Fruit fly (Drosophila melanogaster) whole organism, embryonic: ENCODE measurements around the gene gammaCOP.

Experiments
- Asciz ChIP-seq: fragments of 200-800 bp; sonication (Bioruptor generic); optimal IDR thresholded peaks from 2 replicates; lab custom pipeline; 2017; ENCODE audit warnings: missing biosample characterization, mild to moderate bottlenecking, missing genetic modification characterization, missing genetic modification reagents
- Bgb ChIP-seq: fragments of 200-800 bp; sonication (Bioruptor generic); IDR thresholded peaks from 2 replicates; pipeline ENCODE4 v1.3.6; 2022; ENCODE audit warnings: missing biosample characterization, missing genetic modification characterization; ENCODE audit not compliant: partially characterized antibody
- CG11695 ChIP-seq: fragments of 200-800 bp; sonication (Bioruptor generic); IDR thresholded peaks from 3 replicates; pipeline ENCODE4 v1.3.6; 2022; ENCODE audit warnings: missing biosample characterization, missing genetic modification characterization
- CG13624 ChIP-seq: fragments of 200-800 bp; sonication (Bioruptor generic); optimal IDR thresholded peaks from 2 replicates; lab custom pipeline; 2016; ENCODE audit warnings: missing biosample characterization, missing genetic modification characterization
- CG13894 ChIP-seq: fragments of 200-800 bp; sonication (Bioruptor generic); optimal IDR thresholded peaks from 3 replicates; lab custom pipeline; 2018; ENCODE audit warnings: missing biosample characterization, mild to moderate bottlenecking, missing genetic modification characterization, moderate library complexity
- CG17385 ChIP-seq: fragments of 200-800 bp; sonication (Bioruptor generic); optimal IDR thresholded peaks from 3 replicates; lab custom pipeline; 2018; ENCODE audit warnings: missing biosample characterization, mild to moderate bottlenecking, missing genetic modification characterization
- CG17568 ChIP-seq: fragments of 200-800 bp; sonication (Bioruptor generic); optimal IDR thresholded peaks from 2 replicates; lab custom pipeline; 2018; ENCODE audit warnings: missing biosample characterization, mild to moderate bottlenecking, missing genetic modification characterization, moderate library complexity
- CG2116 ChIP-seq: fragments of 200-800 bp; sonication (Bioruptor generic); optimal IDR thresholded peaks from 3 replicates; lab custom pipeline; 2018; ENCODE audit warnings: missing biosample characterization, mild to moderate bottlenecking, missing genetic modification characterization
- CG2678 ChIP-seq: fragments of 200-800 bp; sonication (Bioruptor generic); optimal IDR thresholded peaks from 3 replicates; lab custom pipeline; 2019; ENCODE audit warnings: missing biosample characterization, mild to moderate bottlenecking, missing genetic modification characterization, moderate library complexity
- CG3065 ChIP-seq: fragments of 200-800 bp; sonication (Bioruptor generic); optimal IDR thresholded peaks from 2 replicates; lab custom pipeline; 2016; ENCODE audit warnings: missing biosample characterization, missing genetic modification characterization
- CG8281 ChIP-seq: fragments of 200-800 bp; sonication (Bioruptor generic); optimal IDR thresholded peaks from 2 replicates; lab custom pipeline; 2018; ENCODE audit warnings: missing biosample characterization, mild to moderate bottlenecking, missing genetic modification characterization, moderate library complexity
- CG8290 ChIP-seq, 3 experiments: fragments of 200-800 bp; sonication (Bioruptor generic); optimal IDR thresholded peaks; 2 replicates each; lab custom pipeline; 2016 to 2019; ENCODE audit warnings: missing biosample characterization in 3 of 3, missing genetic modification characterization in 3 of 3, mild to moderate bottlenecking in 2 of 3, moderate library complexity in 1 of 3
- CG9932 ChIP-seq: fragments of 200-800 bp; sonication (Bioruptor generic); IDR thresholded peaks from 2 replicates; pipeline ENCODE4 v1.3.6; 2022; ENCODE audit warnings: missing biosample characterization, missing genetic modification characterization
- D ChIP-seq, 2 experiments: fragments of 200-800 bp in 1 of 2; fragments of >200 bp in 1 of 2; sonication (Bioruptor generic) in 1 of 2; optimal IDR thresholded peaks; 2 replicates in 1 of 2; 3 replicates in 1 of 2; lab custom pipeline; 2017; ENCODE audit warnings: mild to moderate bottlenecking in 1 of 2, missing biosample characterization in 1 of 2, missing genetic modification characterization in 1 of 2, missing genetic modification reagents in 1 of 2
- D19B ChIP-seq: fragments of 200-800 bp; sonication (Bioruptor generic); optimal IDR thresholded peaks from 2 replicates; lab custom pipeline; 2017; ENCODE audit warnings: missing biosample characterization, mild to moderate bottlenecking, missing genetic modification characterization
- Dref ChIP-seq: fragments of 200-800 bp; sonication (Bioruptor generic); IDR thresholded peaks from 2 replicates; pipeline ENCODE4 v1.3.6; 2022; ENCODE audit warnings: missing biosample characterization, missing genetic modification characterization
- E2f2 ChIP-seq: fragments of 200-800 bp; sonication (Bioruptor generic); IDR thresholded peaks from 2 replicates; pipeline ENCODE4 v1.3.6; 2022; ENCODE audit warnings: missing biosample characterization, missing genetic modification characterization
- Eip74EF ChIP-seq, 2 experiments: fragments of 200-800 bp in 1 of 2; fragments of >200 bp in 1 of 2; sonication (Bioruptor generic) in 1 of 2; optimal IDR thresholded peaks; 2 replicates each; lab custom pipeline; 2017 to 2019; ENCODE audit warnings: missing biosample characterization in 2 of 2, missing genetic modification characterization in 2 of 2, mild to moderate bottlenecking in 1 of 2, moderate library complexity in 1 of 2
- HHEX ChIP-seq: fragments of 200-800 bp; sonication (Bioruptor generic); optimal IDR thresholded peaks from 3 replicates; lab custom pipeline; 2017; ENCODE audit warnings: missing biosample characterization, mild to moderate bottlenecking, missing genetic modification characterization, missing genetic modification reagents
- Hr78 ChIP-seq, 2 experiments: fragments of 200-800 bp in 1 of 2; fragments of >200 bp in 1 of 2; sonication (Bioruptor generic) in 1 of 2; optimal IDR thresholded peaks; 2 replicates each; lab custom pipeline; 2017 to 2019; ENCODE audit warnings: missing biosample characterization in 2 of 2, missing genetic modification characterization in 2 of 2, mild to moderate bottlenecking in 1 of 2, moderate library complexity in 1 of 2
- Med ChIP-seq: fragments of 200-800 bp; sonication (Bioruptor generic); peaks from one replicate; lab custom pipeline; 2016; ENCODE audit warnings: missing biosample characterization, missing genetic modification characterization, mild to moderate bottlenecking, inconsistent platforms, moderate library complexity
- Neu2 ChIP-seq: fragments of 200-800 bp; sonication (Bioruptor generic); optimal IDR thresholded peaks from 3 replicates; lab custom pipeline; 2016; ENCODE audit warnings: missing biosample characterization, missing genetic modification characterization, borderline replicate concordance
- Rfx ChIP-seq: fragments of 200-800 bp; sonication (Bioruptor generic); IDR thresholded peaks from 2 replicates; pipeline ENCODE4 v1.3.6; 2022; ENCODE audit warnings: missing biosample characterization, missing genetic modification characterization
- Usf ChIP-seq: fragments of 200-800 bp; sonication (Bioruptor generic); optimal IDR thresholded peaks from 2 replicates; lab custom pipeline; 2017; ENCODE audit warnings: missing genotype, missing biosample characterization, missing genetic modification characterization
- Xbp1 ChIP-seq: fragments of 200-800 bp; sonication (Bioruptor generic); optimal IDR thresholded peaks from 3 replicates; lab custom pipeline; 2016; ENCODE audit warnings: missing biosample characterization, mild to moderate bottlenecking, missing genetic modification characterization
- bcd ChIP-seq: fragments of 200-800 bp; sonication (Bioruptor generic); optimal IDR thresholded peaks from 2 replicates; lab custom pipeline; 2017; ENCODE audit warnings: missing biosample characterization, mild to moderate bottlenecking, missing genetic modification characterization
- chinmo ChIP-seq: fragments of 200-800 bp; sonication (Bioruptor generic); IDR thresholded peaks from 4 replicates; pipeline ENCODE4 v1.3.6; 2022; ENCODE audit warnings: missing biosample characterization, missing genetic modification characterization; ENCODE audit not compliant: partially characterized antibody
- croc ChIP-seq: fragments of 200-800 bp; sonication (Bioruptor generic); conservative IDR thresholded peaks from 3 replicates; pipeline ENCODE4 v1.3.6; 2022; ENCODE audit warnings: missing biosample characterization, missing genetic modification characterization
- eve ChIP-seq, 2 experiments: fragments of >200 bp; optimal IDR thresholded peaks; 2 replicates each; lab custom pipeline; 2017; ENCODE audit warnings: missing biosample characterization in 2 of 2, missing genetic modification characterization in 2 of 2
- eyg ChIP-seq: fragments of 200-800 bp; sonication (Bioruptor generic); optimal IDR thresholded peaks from 3 replicates; lab custom pipeline; 2016; ENCODE audit warnings: missing biosample characterization, missing genetic modification characterization
- fd3F ChIP-seq: fragments of 200-800 bp; sonication (Bioruptor generic); optimal IDR thresholded peaks from 2 replicates; lab custom pipeline; 2018; ENCODE audit warnings: missing biosample characterization, mild to moderate bottlenecking, missing genetic modification characterization, moderate library complexity
- ftz-f1 ChIP-seq: fragments of 200-800 bp; sonication (Bioruptor generic); optimal IDR thresholded peaks from 2 replicates; lab custom pipeline; 2016; ENCODE audit warnings: missing biosample characterization, missing genetic modification characterization
- gcm ChIP-seq: fragments of 200-800 bp; sonication (Bioruptor generic); optimal IDR thresholded peaks from 2 replicates; lab custom pipeline; 2019; ENCODE audit warnings: missing biosample characterization, mild to moderate bottlenecking, missing genetic modification characterization, moderate library complexity
- gem ChIP-seq: fragments of 200-800 bp; sonication (Bioruptor generic); optimal IDR thresholded peaks from 2 replicates; lab custom pipeline; 2019; ENCODE audit warnings: missing biosample characterization, mild to moderate bottlenecking, missing genetic modification characterization, moderate library complexity
- grau ChIP-seq: fragments of 200-800 bp; optimal IDR thresholded peaks from 3 replicates; lab custom pipeline; 2019; ENCODE audit warnings: missing biosample characterization, mild to moderate bottlenecking, missing genetic modification characterization, moderate library complexity
- grn ChIP-seq: fragments of 200-800 bp; sonication (Bioruptor generic); optimal IDR thresholded peaks from 3 replicates; lab custom pipeline; 2017; ENCODE audit warnings: missing biosample characterization, missing genetic modification characterization
- hbn ChIP-seq: fragments of 200-800 bp; sonication (Bioruptor generic); IDR thresholded peaks from 2 replicates; pipeline ENCODE4 v1.3.6; 2022; ENCODE audit warnings: missing biosample characterization, missing genetic modification characterization; ENCODE audit not compliant: partially characterized antibody
- ken ChIP-seq: fragments of 200-800 bp; sonication (Bioruptor generic); IDR thresholded peaks from 3 replicates; pipeline ENCODE4 v1.3.6; 2022; ENCODE audit warnings: missing biosample characterization, missing genetic modification characterization
- lilli ChIP-seq: fragments of 200-800 bp; sonication (Bioruptor generic); optimal IDR thresholded peaks from 3 replicates; lab custom pipeline; 2016; ENCODE audit warnings: missing biosample characterization, missing genetic modification characterization
- mld ChIP-seq: fragments of 200-800 bp; sonication (Bioruptor generic); IDR thresholded peaks from 3 replicates; pipeline ENCODE4 v1.3.6; 2022; ENCODE audit warnings: missing biosample characterization, missing genetic modification characterization; ENCODE audit not compliant: partially characterized antibody
- pfk ChIP-seq: fragments of 200-800 bp; sonication (Bioruptor generic); optimal IDR thresholded peaks from 2 replicates; lab custom pipeline; 2018; ENCODE audit warnings: missing biosample characterization, mild to moderate bottlenecking, missing genetic modification characterization, moderate library complexity
- row ChIP-seq: fragments of 200-800 bp; sonication (Bioruptor generic); IDR thresholded peaks from 3 replicates; pipeline ENCODE4 v1.3.6; 2022; ENCODE audit warnings: missing biosample characterization, missing genetic modification characterization
- sd ChIP-seq: fragments of 200-800 bp; sonication (Bioruptor generic); optimal IDR thresholded peaks from 3 replicates; lab custom pipeline; 2018; ENCODE audit warnings: missing biosample characterization, mild to moderate bottlenecking, missing genetic modification characterization, moderate library complexity
- slbo ChIP-seq: fragments of 200-800 bp; sonication (Bioruptor generic); IDR thresholded peaks from 2 replicates; pipeline ENCODE4 v1.3.6; 2022; ENCODE audit warnings: missing biosample characterization, missing genetic modification characterization
- sqz ChIP-seq: fragments of 200-800 bp; sonication (Bioruptor generic); optimal IDR thresholded peaks from 3 replicates; lab custom pipeline; 2018; ENCODE audit warnings: missing biosample characterization, mild to moderate bottlenecking, missing genetic modification characterization
- zen2 ChIP-seq: fragments of 200-800 bp; sonication (Bioruptor generic); IDR thresholded peaks from 3 replicates; pipeline ENCODE4 v1.3.6; 2022; ENCODE audit warnings: missing biosample characterization, missing genetic modification characterization; ENCODE audit not compliant: partially characterized antibody

Gene gammaCOP

DNA sequence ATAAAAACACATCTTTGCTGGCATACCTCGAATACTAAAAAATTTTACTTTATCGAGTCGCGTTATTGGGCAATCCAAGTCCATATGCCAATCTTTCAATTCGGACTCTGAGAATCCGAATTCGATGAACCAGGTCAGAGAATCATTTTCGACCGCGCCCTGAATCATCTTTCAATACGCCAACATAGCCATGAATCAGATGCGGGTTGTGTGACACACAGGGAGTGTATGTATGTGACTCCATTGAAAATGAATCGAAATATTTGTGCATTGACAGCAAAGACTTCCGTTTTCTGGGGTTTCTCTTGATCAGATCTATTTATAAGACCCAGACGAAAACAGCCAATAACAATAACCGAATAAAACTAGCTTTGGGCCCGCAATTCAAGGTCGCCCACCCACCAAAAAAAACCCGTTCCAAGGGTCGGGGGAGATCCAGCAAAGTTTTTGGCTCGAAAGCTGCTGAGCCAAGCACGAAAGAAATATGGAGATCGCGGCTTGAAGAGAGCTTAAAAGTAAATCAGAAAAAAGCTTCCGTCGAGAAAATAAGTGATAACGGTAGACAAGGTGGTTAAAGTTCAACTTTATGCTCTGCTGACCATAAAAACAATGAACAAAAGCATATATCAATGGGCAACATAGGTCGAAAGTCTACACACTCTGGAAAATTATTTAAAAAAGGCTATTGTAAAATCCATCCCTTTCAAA is 32.6 kb downstream of the gammaCOP start:
- TF ChIP-seq Eip74EF (GFP tag; optimal IDR thresholded peaks at IDR 0.05; lab: Kevin White, UChicago) (peak in 1 of 2 experiments; percentile 83), Dref (no peak), ftz-f1 (GFP tag; lab: Kevin White, UChicago) (peak; percentile 72), Bgb (0 out of 2 replicates have a peak, but pooled peaks have one; percentile 10), slbo (GFP tag; lab: Robert Waterston, UW) (peak; percentile 36; the same call in 1 of the 2 replicates), ken (GFP tag; lab: Robert Waterston, UW) (no peak), lilli (GFP tag; lab: Kevin White, UChicago) (peak; percentile 10), CG13894 (peak; percentile 55), CG17385 (GFP tag; lab: Kevin White, UChicago) (no peak), Med (GFP tag; lab: Kevin White, UChicago) (peak; percentile 72), fd3F (GFP tag; lab: Kevin White, UChicago) (no peak), Hr78 (GFP tag; optimal IDR thresholded peaks at IDR 0.05; lab: Kevin White, UChicago) (peak in 1 of 2 experiments; percentile 95), chinmo (GFP tag; lab: Robert Waterston, UW) (peak; percentile 90), sd (tag; lab: Kevin White, UChicago) (peak; percentile 44), eyg (GFP tag; lab: Kevin White, UChicago) (no peak), CG3065 (GFP tag; lab: Kevin White, UChicago) (no peak), CG8281 (tag; lab: Kevin White, UChicago) (peak; percentile 60), D (optimal IDR thresholded peaks at IDR 0.05; lab: Kevin White, UChicago) (no peak), D (GFP tag; optimal IDR thresholded peaks at IDR 0.05; lab: Kevin White, UChicago) (no peak), gcm (GFP tag; lab: Kevin White, UChicago) (peak; percentile 62), CG13624 (GFP tag; lab: Kevin White, UChicago) (no peak), Neu2 (GFP tag; lab: Kevin White, UChicago) (no peak)

DNA sequence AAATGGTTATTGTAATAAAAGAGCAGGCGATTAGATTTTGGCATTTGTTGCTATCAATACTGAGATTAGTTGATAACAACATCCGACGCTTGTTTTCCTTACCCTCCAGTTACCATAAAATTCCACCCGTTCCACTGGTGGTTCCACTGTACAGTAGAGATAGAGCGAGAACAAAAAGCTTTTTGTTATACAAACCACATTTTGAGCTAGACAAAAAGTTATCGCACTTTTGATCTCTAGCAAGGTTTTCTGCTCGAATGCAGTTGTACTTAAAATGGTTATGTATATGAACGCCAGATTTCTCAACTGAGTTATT is 33.1 kb downstream of the gammaCOP start:
- no peak for TF ChIP-seq CG2116
- TF ChIP-seq zen2: no peak
- peak; percentile 4 for TF ChIP-seq CG2678 (tag; lab: Kevin White, UChicago)
- peak; percentile 66 for TF ChIP-seq pfk (GFP tag; lab: Kevin White, UChicago)
- TF ChIP-seq E2f2 (GFP tag; lab: Robert Waterston, UW): 0 out of 2 replicates have a peak, but pooled peaks have one; percentile 9
- peak; percentile 49 for TF ChIP-seq grn (GFP tag; lab: Kevin White, UChicago)
- TF ChIP-seq sqz: no peak
- TF ChIP-seq hbn (GFP tag; lab: Robert Waterston, UW): no peak
- TF ChIP-seq gem (tag; lab: Kevin White, UChicago): no peak
- TF ChIP-seq CG11695: no peak
- TF ChIP-seq Rfx (GFP tag; lab: Robert Waterston, UW): peak; percentile 13; the same call in 1 of the 2 replicates
- no peak for TF ChIP-seq bcd
- no peak for TF ChIP-seq Asciz (GFP tag; lab: Kevin White, UChicago)
- TF ChIP-seq CG9932: no peak
- TF ChIP-seq CG17568: peak; percentile 10
- TF ChIP-seq eve (GFP tag; optimal IDR thresholded peaks at IDR 0.05; lab: Kevin White, UChicago): peak in 1 of 2 experiments; percentile 74
- TF ChIP-seq D19B (GFP tag; lab: Kevin White, UChicago): no peak
- TF ChIP-seq mld (GFP tag; lab: Robert Waterston, UW): no peak
- no peak for TF ChIP-seq CG8290 (GFP tag; optimal IDR thresholded peaks at IDR 0.05; lab: Kevin White, UChicago)
- TF ChIP-seq CG8290 (tag; optimal IDR thresholded peaks at IDR 0.05; lab: Kevin White, UChicago): peak in 1 of 2 experiments; percentile 8
- peak; percentile 9 for TF ChIP-seq HHEX (GFP tag; lab: Kevin White, UChicago)
- TF ChIP-seq Usf (GFP tag; lab: Kevin White, UChicago): no peak
- TF ChIP-seq row (GFP tag; lab: Robert Waterston, UW): 0 out of 3 replicates have a peak, but pooled peaks have one; percentile 7
- peak in 1 of 2 experiments; percentile 90 for TF ChIP-seq Hr78 (GFP tag; optimal IDR thresholded peaks at IDR 0.05; lab: Kevin White, UChicago)
- TF ChIP-seq croc (GFP tag; lab: Robert Waterston, UW): no peak
- no peak for TF ChIP-seq Xbp1 (GFP tag; lab: Kevin White, UChicago)
- peak; percentile 84 for TF ChIP-seq grau (tag; lab: Kevin White, UChicago)
